Fruit fly (Drosophila melanogaster): ENCODE data around the gene CG10472.

CG10472 gene

DNA sequence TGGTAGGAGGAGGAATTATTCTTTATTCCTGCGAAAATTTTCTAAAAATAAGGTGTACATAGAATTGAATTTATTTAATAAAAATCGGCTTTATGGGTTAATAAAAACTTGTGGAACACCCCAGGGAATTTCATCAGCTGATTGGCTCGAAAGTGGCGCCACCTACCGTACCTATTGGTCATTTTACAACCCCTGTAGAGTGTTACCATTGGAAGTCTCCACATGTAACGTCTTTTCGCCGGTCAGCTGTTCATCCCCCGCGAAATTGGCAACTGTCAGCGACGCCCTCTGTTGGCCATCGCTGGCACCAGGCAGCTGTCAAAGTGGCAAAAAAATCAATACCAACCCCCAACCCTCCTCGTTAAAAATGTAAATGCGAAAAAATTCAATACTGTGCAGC lies 19.9 kb upstream of the CG10472 start, which contains the start of gene CG13293 (continued):
- TF ChIP-seq schlank (tag; optimal IDR thresholded peaks at IDR 0.05) (no peak), CG3838 (GFP tag; optimal IDR thresholded peaks at IDR 0.05) (no peak), Nf-YC (tag; optimal IDR thresholded peaks at IDR 0.05) (no peak)

DNA sequence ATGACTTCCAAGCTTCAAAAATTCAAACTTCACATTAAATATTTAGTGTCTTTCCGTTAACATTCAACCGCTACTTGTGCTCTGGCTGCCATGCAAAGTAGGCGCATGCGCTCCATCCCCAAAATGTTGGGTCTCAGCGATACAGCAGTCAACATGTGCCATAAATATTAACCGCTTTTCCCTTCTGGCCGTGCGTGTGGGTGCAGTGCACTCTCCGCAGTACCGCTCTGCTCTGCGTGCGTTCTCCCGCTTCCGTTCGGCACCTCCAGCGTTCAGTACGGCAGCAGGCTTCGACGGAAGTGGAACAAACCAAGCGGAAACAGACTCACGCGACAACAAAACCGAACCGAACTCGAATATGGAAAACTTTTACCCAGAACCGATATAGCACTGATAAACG lies 13.7 kb upstream of the CG10472 start, which contains the start of gene ssp6:
Gene ssp6, plus strand, starts transcription at position 294 of the 400 bp plus-strand sequence.
- TF ChIP-seq chinmo (GFP tag; IDR thresholded peaks at IDR 0.05; ENCODE audit: partially characterized antibody) = 0 out of 4 replicates have a peak, but pooled peaks have one; percentile 17
- TF ChIP-seq CG30431 (GFP tag; optimal IDR thresholded peaks at IDR 0.05) = no peak
- peak; percentile 56 for TF ChIP-seq Ets65A (GFP tag)
- no peak for TF ChIP-seq trem (tag; optimal IDR thresholded peaks at IDR 0.05)
- no peak for TF ChIP-seq bbx (GFP tag; IDR thresholded peaks at IDR 0.05; ENCODE audit: partially characterized antibody)
- no peak for TF ChIP-seq ken (GFP tag; IDR thresholded peaks at IDR 0.05)
- no peak for TF ChIP-seq CG12391 (tag; optimal IDR thresholded peaks at IDR 0.05)
- TF ChIP-seq abd-A (tag; optimal IDR thresholded peaks at IDR 0.05) = peak; percentile 75
- TF ChIP-seq Med (GFP tag) = peak; percentile 39
- TF ChIP-seq sob (GFP tag; IDR thresholded peaks at IDR 0.05) = 0 out of 2 replicates have a peak, but pooled peaks have one; percentile 9
- TF ChIP-seq kni (GFP tag; optimal IDR thresholded peaks at IDR 0.05) = peak; percentile 13
- TF ChIP-seq pnt (GFP tag; optimal IDR thresholded peaks at IDR 0.05) = no peak
- no peak for TF ChIP-seq Lpt (GFP tag; optimal IDR thresholded peaks at IDR 0.05)
- peak; percentile 85 for TF ChIP-seq scrt (GFP tag; optimal IDR thresholded peaks at IDR 0.05)
- no peak for TF ChIP-seq CG34376 (GFP tag; optimal IDR thresholded peaks at IDR 0.05)
- no peak for TF ChIP-seq CG6272 (GFP tag; IDR thresholded peaks at IDR 0.05)
- no peak for TF ChIP-seq dm (GFP tag; optimal IDR thresholded peaks at IDR 0.05)
- peak; percentile 82 for TF ChIP-seq ewg (GFP tag; optimal IDR thresholded peaks at IDR 0.05)
- no peak for TF ChIP-seq sug (tag; optimal IDR thresholded peaks at IDR 0.05)
- TF ChIP-seq corto (GFP tag; optimal IDR thresholded peaks at IDR 0.05) = no peak
- TF ChIP-seq Deaf1 (tag; optimal IDR thresholded peaks at IDR 0.05) = peak; percentile 51
- no peak for TF ChIP-seq CG17385 (GFP tag; optimal IDR thresholded peaks at IDR 0.05)
- no peak for TF ChIP-seq seq (GFP tag; IDR thresholded peaks at IDR 0.05)
- no peak for TF ChIP-seq Vsx1 (GFP tag; optimal IDR thresholded peaks at IDR 0.05)
- no peak for TF ChIP-seq Nf-YA (GFP tag; IDR thresholded peaks at IDR 0.05)
- no peak for TF ChIP-seq CG10321 (GFP tag; IDR thresholded peaks at IDR 0.05)
- no peak for TF ChIP-seq CG7963 (GFP tag; IDR thresholded peaks at IDR 0.05; ENCODE audit: partially characterized antibody)

dm6 chr3L:6074975-6075692 lies 12.4 kb upstream of the CG10472 start, which contains the start of the genes CG13295 and CG6610:
Gene CG13295, minus strand, starts transcription at chr3L:6075245.
Gene CG6610, plus strand, starts transcription at chr3L:6075536.
- no peak for TF ChIP-seq Drgx (GFP tag; IDR thresholded peaks at IDR 0.05)
- TF ChIP-seq ab (GFP tag; optimal IDR thresholded peaks at IDR 0.05) = no peak
- peak; percentile 55 for TF ChIP-seq Dek (tag; optimal IDR thresholded peaks at IDR 0.05)
- peak; percentile 28 for TF ChIP-seq CG7556 (GFP tag; optimal IDR thresholded peaks at IDR 0.05)
- TF ChIP-seq Ets65A (GFP tag) = peak; percentile 85
- TF ChIP-seq wek (GFP tag; optimal IDR thresholded peaks at IDR 0.05) = no peak
- TF ChIP-seq NfI (GFP tag; optimal IDR thresholded peaks at IDR 0.05) = peak; percentile 61
- peak; percentile 66 for TF ChIP-seq CG2712 (tag; optimal IDR thresholded peaks at IDR 0.05)
- TF ChIP-seq dpn (GFP tag; optimal IDR thresholded peaks at IDR 0.05) = peak; percentile 46 to 54
- no peak for TF ChIP-seq Hey (tag; optimal IDR thresholded peaks at IDR 0.05)
- no peak for TF ChIP-seq Taf1 (GFP tag; IDR thresholded peaks at IDR 0.05)
- peak; percentile 42; the same call in 1 of the 2 replicates for TF ChIP-seq CG4404 (GFP tag; IDR thresholded peaks at IDR 0.05)
- no peak for TF ChIP-seq CG11696 (GFP tag; IDR thresholded peaks at IDR 0.05)
- peak; percentile 69 for TF ChIP-seq CG15269 (tag; optimal IDR thresholded peaks at IDR 0.05)
- TF ChIP-seq tx (GFP tag; optimal IDR thresholded peaks at IDR 0.05) = peak; percentile 18
- no peak for TF ChIP-seq CG2875 (GFP tag; optimal IDR thresholded peaks at IDR 0.05)
- TF ChIP-seq dysf (GFP tag; IDR thresholded peaks at IDR 0.05) = peak; percentile 69; the same call in 2 of the 3 replicates
- TF ChIP-seq unc-4 (GFP tag; IDR thresholded peaks at IDR 0.05; ENCODE audit: partially characterized antibody) = no peak
- TF ChIP-seq sob (GFP tag; IDR thresholded peaks at IDR 0.05) = peak; percentile 41; the same call in 1 of the 2 replicates
- TF ChIP-seq CG16815 (GFP tag; optimal IDR thresholded peaks at IDR 0.05) = peak; percentile 42

Data from whole organism, embryonic.